Fruit fly (Drosophila melanogaster): Measurements from ENCODE around the gene Pbp95.

Pbp95 gene

DNA sequence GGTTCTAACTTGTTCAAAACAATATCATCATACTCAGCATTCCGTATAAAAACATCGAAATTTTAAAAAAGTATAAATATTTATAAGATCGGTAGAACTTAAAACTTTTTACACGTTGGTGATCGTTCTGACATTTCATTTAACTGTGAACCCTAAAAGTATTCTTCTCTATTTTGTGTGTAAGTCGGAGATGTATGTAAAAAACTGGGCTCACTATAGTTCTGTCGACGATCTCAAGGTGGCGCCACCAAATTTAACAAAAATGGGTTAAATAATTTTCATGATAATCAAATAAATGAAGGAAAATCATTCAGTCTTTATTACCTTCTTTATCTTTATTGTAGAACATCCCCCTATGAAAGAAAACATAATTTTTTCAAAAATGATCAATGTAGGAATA lies 32.2 kb upstream of the Pbp95 start:
- TF ChIP-seq cyc (GFP tag; optimal IDR thresholded peaks at IDR 0.05) (peak; percentile 13), esn (GFP tag; optimal IDR thresholded peaks at IDR 0.05) (peak; percentile 31), CG8119 (GFP tag; IDR thresholded peaks at IDR 0.05) (no peak), Eip75B (GFP tag; optimal IDR thresholded peaks at IDR 0.05) (peak; percentile 23), CG31627 (GFP tag; optimal IDR thresholded peaks at IDR 0.05) (peak; percentile 30)

DNA sequence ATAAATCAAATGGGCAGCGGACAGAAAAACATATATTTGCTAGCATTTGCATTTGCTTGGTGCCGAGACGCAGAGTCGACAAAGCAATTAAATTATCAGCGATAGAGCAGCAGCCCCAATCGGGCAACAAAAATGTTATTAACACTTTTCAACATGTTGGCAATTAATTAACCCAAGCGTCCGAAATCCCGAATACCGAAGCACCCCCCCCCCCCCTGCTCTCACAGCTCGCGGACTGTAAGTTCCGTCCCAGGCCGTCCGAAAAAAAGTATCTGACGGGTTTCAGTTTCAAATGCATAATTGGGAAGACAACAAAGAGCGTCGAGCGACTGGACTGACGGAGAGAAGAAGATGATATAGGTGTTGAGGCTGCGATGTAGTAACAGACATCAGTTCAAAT lies 23.3 kb upstream of the Pbp95 start:
- TF ChIP-seq fd59A (GFP tag; optimal IDR thresholded peaks at IDR 0.05): no peak
- no peak for TF ChIP-seq CG6163 (GFP tag; IDR thresholded peaks at IDR 0.05)
- 0 out of 3 replicates have a peak, but pooled peaks have one; percentile 17 for TF ChIP-seq eg (GFP tag; IDR thresholded peaks at IDR 0.05)
- TF ChIP-seq vri (GFP tag; optimal IDR thresholded peaks at IDR 0.05): no peak
- TF ChIP-seq CG6792 (GFP tag; optimal IDR thresholded peaks at IDR 0.05): no peak
- TF ChIP-seq acj6 (GFP tag; optimal IDR thresholded peaks at IDR 0.05): no peak
- no peak for TF ChIP-seq pdm3 (GFP tag; optimal IDR thresholded peaks at IDR 0.05)
- no peak for TF ChIP-seq CG15336 (GFP tag; IDR thresholded peaks at IDR 0.05)
- TF ChIP-seq Eip78C (GFP tag): no peak

DNA sequence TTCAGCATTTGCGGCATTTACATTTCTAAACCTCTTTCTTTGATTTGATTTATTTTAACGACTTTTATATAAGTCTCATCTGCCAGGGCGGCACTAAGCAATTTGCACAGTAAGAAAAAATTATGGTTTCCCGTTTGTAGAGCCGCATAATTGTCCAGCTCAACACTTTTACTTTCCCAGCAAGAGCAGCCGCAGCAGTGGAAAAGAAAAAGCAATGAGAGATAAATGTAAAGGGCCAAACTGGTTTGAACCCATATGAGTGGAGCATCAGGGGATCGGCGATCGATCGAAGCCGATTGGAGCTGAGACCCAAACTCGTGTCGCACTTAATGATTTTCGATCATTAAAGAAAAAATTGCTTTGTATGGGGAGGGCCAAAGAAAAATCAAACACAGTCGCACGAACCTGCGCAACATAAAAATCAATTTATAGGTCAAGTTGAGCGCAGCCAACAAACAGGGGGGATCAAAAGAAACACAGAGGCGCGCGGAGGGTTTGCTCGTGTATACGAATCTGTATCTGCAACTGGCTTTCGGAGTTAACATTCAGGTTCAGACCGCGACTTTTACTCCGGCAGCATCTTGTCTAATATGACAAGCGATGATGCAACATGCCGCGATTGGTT lies 22.7 kb upstream of the Pbp95 start:
- TF ChIP-seq acj6 (GFP tag; optimal IDR thresholded peaks at IDR 0.05) (no peak), Blimp-1 (GFP tag; optimal IDR thresholded peaks at IDR 0.05) (peak; percentile 92)

DNA sequence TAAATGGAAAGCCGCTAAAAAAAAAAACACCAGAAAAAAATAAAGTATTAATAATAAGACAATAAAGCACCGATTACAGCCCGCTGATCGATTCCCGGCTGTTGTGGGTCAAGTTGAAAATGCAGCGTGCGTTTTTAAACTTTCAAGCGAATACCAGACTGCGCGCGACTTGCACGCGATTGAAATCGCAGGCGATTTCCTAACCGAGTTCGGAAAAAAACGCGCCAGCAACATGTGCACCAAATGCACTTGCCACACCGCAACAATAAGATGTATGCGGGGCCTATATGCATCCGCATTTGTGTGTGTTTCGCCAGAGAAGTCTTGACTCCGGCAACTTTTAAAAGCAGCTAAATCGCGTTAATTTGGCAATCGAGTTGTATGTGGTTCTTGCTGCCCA lies 22.1 kb upstream of the Pbp95 start:
- TF ChIP-seq CG6792 (GFP tag; optimal IDR thresholded peaks at IDR 0.05): no peak
- peak; percentile 38; the same call in 1 of the 3 replicates for TF ChIP-seq eg (GFP tag; IDR thresholded peaks at IDR 0.05)
- TF ChIP-seq esn (GFP tag; optimal IDR thresholded peaks at IDR 0.05): no peak
- TF ChIP-seq CG32006 (GFP tag; optimal IDR thresholded peaks at IDR 0.05): no peak
- TF ChIP-seq Ets21C (GFP tag; optimal IDR thresholded peaks at IDR 0.05): no peak
- no peak for TF ChIP-seq Sox102F (GFP tag; optimal IDR thresholded peaks at IDR 0.05)
- no peak for TF ChIP-seq CG3919 (GFP tag; optimal IDR thresholded peaks at IDR 0.05)
- TF ChIP-seq CG8119 (GFP tag; IDR thresholded peaks at IDR 0.05): 0 out of 3 replicates have a peak, but pooled peaks have one; percentile 20
- TF ChIP-seq spab (GFP tag; optimal IDR thresholded peaks at IDR 0.05): no peak
- TF ChIP-seq Blimp-1 (GFP tag; optimal IDR thresholded peaks at IDR 0.05): no peak
- TF ChIP-seq Lpt (GFP tag; optimal IDR thresholded peaks at IDR 0.05): no peak
- no peak for TF ChIP-seq CG11902 (GFP tag; optimal IDR thresholded peaks at IDR 0.05)

DNA sequence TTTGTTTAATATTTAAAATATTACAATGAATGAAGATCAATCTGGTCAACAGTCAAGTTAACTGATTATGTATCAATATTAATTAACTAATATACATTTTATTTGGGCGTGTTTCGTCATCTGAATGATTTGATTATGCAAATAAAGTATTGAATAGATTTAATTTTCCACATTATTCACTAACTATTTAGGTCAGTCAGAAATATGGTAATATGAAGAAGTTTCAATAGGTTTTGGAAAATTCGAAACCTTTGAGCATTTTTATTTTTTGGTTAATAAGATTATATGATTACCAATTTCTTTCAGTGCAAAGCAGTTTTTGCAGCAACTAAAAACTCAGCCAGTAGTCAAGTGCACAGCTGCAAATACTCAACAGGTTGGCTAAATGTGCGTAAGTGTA lies 21.5 kb upstream of the Pbp95 start:
- no peak for TF ChIP-seq vri (GFP tag; optimal IDR thresholded peaks at IDR 0.05)
- TF ChIP-seq svp (GFP tag): no peak
- no peak for TF ChIP-seq pdm3 (GFP tag; optimal IDR thresholded peaks at IDR 0.05)
- TF ChIP-seq Blimp-1 (GFP tag; optimal IDR thresholded peaks at IDR 0.05): no peak
- peak; percentile 75 for TF ChIP-seq Eip78C (GFP tag)
- TF ChIP-seq Hr38 (GFP tag; optimal IDR thresholded peaks at IDR 0.05): no peak
- peak; percentile 4 for TF ChIP-seq CG3919 (GFP tag; optimal IDR thresholded peaks at IDR 0.05)
- TF ChIP-seq CG6276 (GFP tag; optimal IDR thresholded peaks at IDR 0.05): peak; percentile 67
- no peak for TF ChIP-seq Sox14 (GFP tag; optimal IDR thresholded peaks at IDR 0.05)
- no peak for TF ChIP-seq esn (GFP tag; optimal IDR thresholded peaks at IDR 0.05)
- TF ChIP-seq Ets96B (tag; optimal IDR thresholded peaks at IDR 0.05): no peak
- no peak for TF ChIP-seq CG6792 (GFP tag; optimal IDR thresholded peaks at IDR 0.05)
- TF ChIP-seq fd59A (GFP tag; optimal IDR thresholded peaks at IDR 0.05): no peak
- no peak for TF ChIP-seq acj6 (GFP tag; optimal IDR thresholded peaks at IDR 0.05)
- no peak for TF ChIP-seq Ets21C (GFP tag; optimal IDR thresholded peaks at IDR 0.05)
- no peak for TF ChIP-seq CG7368 (GFP tag; optimal IDR thresholded peaks at IDR 0.05)
- no peak for TF ChIP-seq CG9139 (GFP tag; optimal IDR thresholded peaks at IDR 0.05)
- no peak for TF ChIP-seq Lpt (GFP tag; optimal IDR thresholded peaks at IDR 0.05)
- TF ChIP-seq CG8319 (GFP tag; optimal IDR thresholded peaks at IDR 0.05): no peak
- TF ChIP-seq cyc (GFP tag; optimal IDR thresholded peaks at IDR 0.05): no peak
- no peak for TF ChIP-seq CG8632 (GFP tag; optimal IDR thresholded peaks at IDR 0.05)
- peak; percentile 47 for TF ChIP-seq net (GFP tag; optimal IDR thresholded peaks at IDR 0.05)
- TF ChIP-seq CG15336 (GFP tag; IDR thresholded peaks at IDR 0.05): peak; percentile 55; the same call in 1 of the 2 replicates
- TF ChIP-seq CG4318 (GFP tag; optimal IDR thresholded peaks at IDR 0.05): peak; percentile 68
- 0 out of 3 replicates have a peak, but pooled peaks have one; percentile 24 for TF ChIP-seq CG6163 (GFP tag; IDR thresholded peaks at IDR 0.05)
- TF ChIP-seq dsx (GFP tag; optimal IDR thresholded peaks at IDR 0.05; ENCODE audit: poor library complexity, severe bottlenecking): no peak
- no peak for TF ChIP-seq Eip93F (GFP tag; optimal IDR thresholded peaks at IDR 0.05)
- no peak for TF ChIP-seq CG10669 (GFP tag; optimal IDR thresholded peaks at IDR 0.05)
- TF ChIP-seq CG8119 (GFP tag; IDR thresholded peaks at IDR 0.05): peak; percentile 33; the same call in 2 of the 3 replicates
- TF ChIP-seq CG32006 (GFP tag; optimal IDR thresholded peaks at IDR 0.05): peak; percentile 82
- TF ChIP-seq Met (GFP tag; optimal IDR thresholded peaks at IDR 0.05): no peak
- TF ChIP-seq topi (GFP tag; optimal IDR thresholded peaks at IDR 0.05): no peak
- no peak for TF ChIP-seq Sox102F (GFP tag; optimal IDR thresholded peaks at IDR 0.05)
- no peak for TF ChIP-seq CG6854 (GFP tag; optimal IDR thresholded peaks at IDR 0.05)
- TF ChIP-seq OdsH (GFP tag; optimal IDR thresholded peaks at IDR 0.05): peak; percentile 30
